Worm (Caenorhabditis elegans): ENCODE measurements around the gene C36A4.11.
"Not testable (repeated sequence)": the region's sequence is repeated elsewhere in the genome, so short reads cannot be mapped to it uniquely, and the experiment has no call there.

Gene C36A4.11

DNA sequence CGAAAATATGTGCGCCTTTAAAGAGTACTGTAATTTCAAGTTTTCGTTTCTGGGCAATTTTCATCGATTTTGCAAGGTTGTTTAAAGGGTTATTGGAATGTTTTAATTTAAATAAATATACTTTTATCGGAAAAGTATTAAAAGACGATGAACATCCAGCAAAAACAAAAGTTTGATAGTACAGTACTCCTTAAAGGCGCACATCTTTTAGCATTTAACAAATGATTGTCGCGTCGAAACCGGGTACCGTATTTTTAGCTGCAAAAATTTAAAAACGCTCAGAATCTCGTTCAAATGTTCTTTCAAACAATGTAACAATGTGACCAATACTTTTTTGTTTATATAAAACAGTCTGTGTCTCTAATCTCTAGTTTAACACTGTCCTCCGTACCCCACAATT, at the start of gene C36A4.11:
TSS of gene C36A4.11 (plus strand) at position 301 of the 400 bp plus-strand sequence.
- TF ChIP-seq tbx-2 (tag; optimal IDR thresholded peaks at IDR 0.05); Y22D7AL.16 (tag; optimal IDR thresholded peaks at IDR 0.05); ceh-19 (GFP tag; optimal IDR thresholded peaks at IDR 0.05): not testable (repeated sequence)

- TF ChIP-seq nfya-1 (tag; optimal IDR thresholded peaks at IDR 0.05), result peak; percentile 92
- TF ChIP-seq ceh-6 (GFP tag; optimal IDR thresholded peaks at IDR 0.05), result no peak
- TF ChIP-seq fkh-10 (GFP tag; optimal IDR thresholded peaks at IDR 0.05), result no peak
- TF ChIP-seq K02D7.2 (tag; optimal IDR thresholded peaks at IDR 0.05), result no peak
Measured at ce11 chrIII:3790855-3791254, 49.5 kb upstream of the C36A4.11 start.

DNA sequence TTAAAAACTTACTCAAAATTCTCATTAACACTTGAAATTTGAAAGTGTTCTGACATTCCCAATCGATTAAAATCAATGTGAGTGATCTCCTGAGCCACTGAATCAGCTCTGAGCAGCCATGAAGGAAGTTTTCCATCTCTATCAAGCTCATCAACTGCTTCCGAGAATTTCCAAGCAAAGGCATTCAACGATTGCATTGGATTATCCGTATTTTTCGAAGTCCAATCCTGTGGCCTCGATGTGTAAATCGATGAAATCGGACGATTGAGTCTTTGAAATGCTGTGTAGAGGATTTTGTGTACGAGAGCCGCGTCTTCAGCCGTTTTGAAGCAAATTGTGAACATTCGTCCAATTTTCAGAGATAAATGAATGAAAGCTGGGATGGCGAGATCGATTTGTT, 44.4 kb upstream of the C36A4.11 start:
- TF ChIP-seq unc-55 (GFP tag; optimal IDR thresholded peaks at IDR 0.05), result no peak
- no peak for TF ChIP-seq ceh-14 (tag; optimal IDR thresholded peaks at IDR 0.05)
- TF ChIP-seq ceh-18 (tag; optimal IDR thresholded peaks at IDR 0.05), result no peak
- no peak for TF ChIP-seq ttx-3 (tag; optimal IDR thresholded peaks at IDR 0.05)

DNA sequence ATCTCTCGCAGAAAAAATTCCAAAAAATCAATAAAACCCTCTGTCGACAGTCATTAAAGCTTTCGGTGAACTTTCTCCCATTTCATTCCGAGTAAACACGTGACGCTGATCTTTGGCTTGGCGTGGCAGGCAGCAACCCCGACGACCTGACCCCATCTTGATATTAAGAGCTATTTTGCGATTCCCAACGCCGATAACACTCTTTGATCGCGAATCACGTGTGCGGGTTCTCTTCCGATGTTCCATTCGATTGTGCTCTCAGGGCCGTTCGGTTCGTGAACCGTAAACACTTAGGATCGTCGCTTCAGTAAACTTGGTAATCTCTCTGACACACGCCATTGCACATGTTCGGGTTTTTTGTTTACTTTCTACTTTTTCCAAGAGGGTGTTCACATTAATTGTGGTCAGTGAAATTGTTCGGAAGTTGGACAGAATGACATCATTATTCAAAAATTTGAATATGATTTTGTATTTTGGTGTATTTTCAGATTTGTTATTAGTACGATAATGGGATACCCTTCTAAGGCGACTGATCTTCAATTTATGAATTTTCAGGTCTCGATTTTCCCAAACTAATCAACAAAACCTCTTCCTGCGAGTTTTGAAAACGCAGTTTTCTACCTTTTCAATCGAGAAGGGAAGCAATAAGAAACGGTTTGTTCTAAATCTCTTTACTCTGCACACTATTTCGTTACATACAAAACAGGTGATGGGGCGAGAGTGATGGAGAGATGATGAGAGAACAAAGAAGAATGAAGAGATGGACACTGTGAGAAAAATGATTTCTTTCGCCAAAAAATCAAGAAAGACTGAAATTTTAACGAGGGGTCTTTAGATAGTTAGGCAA, 43.0 kb upstream of the C36A4.11 start:
- peak; percentile 49 for TF ChIP-seq hlh-30 (tag; optimal IDR thresholded peaks at IDR 0.05; ENCODE audit: insufficient read depth)
- TF ChIP-seq pax-1 (tag; optimal IDR thresholded peaks at IDR 0.05), result peak; percentile 4
- peak; percentile 57 for TF ChIP-seq rnt-1 (tag; optimal IDR thresholded peaks at IDR 0.05)
- TF ChIP-seq tbx-2 (tag; optimal IDR thresholded peaks at IDR 0.05), result peak; percentile 17
- no peak for TF ChIP-seq ama-1 (optimal IDR thresholded peaks at IDR 0.05)

ce11 chrIII:3798416-3798815, 42.0 kb upstream of the C36A4.11 start:
- TF ChIP-seq nfya-1 (tag; optimal IDR thresholded peaks at IDR 0.05) (peak; percentile 98), elt-2 (tag; optimal IDR thresholded peaks at IDR 0.05) (no peak)

DNA sequence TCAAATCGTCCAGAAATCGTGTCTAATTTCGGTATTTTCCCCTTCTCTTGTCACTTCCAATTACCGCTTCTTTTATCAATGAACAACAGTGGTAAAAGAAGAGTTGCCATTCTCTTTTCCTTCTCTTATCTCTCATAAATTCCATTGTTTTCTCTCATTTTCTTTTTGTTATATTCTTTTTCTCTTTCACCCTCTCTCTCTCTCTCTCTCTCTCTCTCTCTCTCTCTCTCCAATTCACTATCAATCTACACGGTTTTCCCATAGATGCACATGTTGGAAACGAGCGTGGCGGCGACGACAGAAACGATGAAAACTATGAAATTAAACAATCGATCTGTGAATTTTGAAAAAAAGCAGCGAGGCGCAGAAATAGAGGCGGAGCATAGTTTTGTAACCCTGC, 41.2 kb upstream of the C36A4.11 start:
- TF ChIP-seq elt-2 (tag; optimal IDR thresholded peaks at IDR 0.05) (peak; percentile 28), C08G9.2 (tag; optimal IDR thresholded peaks at IDR 0.05) (no peak), ceh-14 (tag; optimal IDR thresholded peaks at IDR 0.05) (no peak), nfya-1 (tag; optimal IDR thresholded peaks at IDR 0.05) (peak; percentile 23), rnt-1 (tag; optimal IDR thresholded peaks at IDR 0.05) (no peak), ttx-3 (tag; optimal IDR thresholded peaks at IDR 0.05) (no peak), unc-55 (GFP tag; optimal IDR thresholded peaks at IDR 0.05) (no peak), syd-9 (tag; optimal IDR thresholded peaks at IDR 0.05) (no peak), pha-4 (tag; optimal IDR thresholded peaks at IDR 0.05) (no peak), ceh-24 (tag; optimal IDR thresholded peaks at IDR 0.05) (no peak), nhr-11 (tag; optimal IDR thresholded peaks at IDR 0.05) (no peak), unc-86 (tag; optimal IDR thresholded peaks at IDR 0.05) (no peak), hlh-8 (tag; optimal IDR thresholded peaks at IDR 0.05) (no peak), tbx-2 (tag; optimal IDR thresholded peaks at IDR 0.05) (no peak), hlh-13 (GFP tag; optimal IDR thresholded peaks at IDR 0.05) (no peak), ceh-19 (GFP tag; optimal IDR thresholded peaks at IDR 0.05) (no peak), ceh-48 (tag; optimal IDR thresholded peaks at IDR 0.05) (no peak)

ce11 chrIII:3800240-3800933, 40.0 kb upstream of the C36A4.11 start, which contains the start of gene mtm-3:
TSS of gene mtm-3 (minus strand) at chrIII:3800467.
- TF ChIP-seq unc-42 (tag; optimal IDR thresholded peaks at IDR 0.05), result no peak
- no peak for TF ChIP-seq tbx-2 (tag; optimal IDR thresholded peaks at IDR 0.05)
- TF ChIP-seq unc-55 (GFP tag; optimal IDR thresholded peaks at IDR 0.05), result no peak
- TF ChIP-seq elt-2 (tag; optimal IDR thresholded peaks at IDR 0.05), result no peak
- no peak for TF ChIP-seq unc-86 (tag; optimal IDR thresholded peaks at IDR 0.05)
- no peak for TF ChIP-seq npax-4 (tag; optimal IDR thresholded peaks at IDR 0.05)
- no peak for TF ChIP-seq F13H6.1 (tag; optimal IDR thresholded peaks at IDR 0.05)
- no peak for TF ChIP-seq rnt-1 (tag; optimal IDR thresholded peaks at IDR 0.05)
- TF ChIP-seq sox-4 (tag; optimal IDR thresholded peaks at IDR 0.05), result no peak
- no peak for TF ChIP-seq pag-3 (tag; optimal IDR thresholded peaks at IDR 0.05; ENCODE audit: borderline replicate concordance)
- TF ChIP-seq pqm-1 (tag; optimal IDR thresholded peaks at IDR 0.05), result no peak
- no peak for TF ChIP-seq odd-2 (tag; optimal IDR thresholded peaks at IDR 0.05)
- no peak for TF ChIP-seq C38D4.7 (GFP tag; optimal IDR thresholded peaks at IDR 0.05)
- TF ChIP-seq ahr-1 (tag; optimal IDR thresholded peaks at IDR 0.05), result no peak
- no peak for TF ChIP-seq ceh-48 (tag; optimal IDR thresholded peaks at IDR 0.05)
- TF ChIP-seq ceh-30 (tag; optimal IDR thresholded peaks at IDR 0.05), result no peak
- TF ChIP-seq K09A11.1 (tag; optimal IDR thresholded peaks at IDR 0.05; ENCODE audit: insufficient read depth), result no peak
- TF ChIP-seq ceh-34 (tag; optimal IDR thresholded peaks at IDR 0.05), result no peak

All from whole organism, late embryonic.